Fruit fly (Drosophila melanogaster): ENCODE results near the gene Eip75B.

The Eip75B gene

dm6 chr3L:18046590-18047158, 17.8 kb downstream of the Eip75B start:
- TF ChIP-seq CG12768 (GFP tag; optimal IDR thresholded peaks at IDR 0.05) (peak; percentile 11), CG14711 (tag; optimal IDR thresholded peaks at IDR 0.05) (no peak), cic (GFP tag; optimal IDR thresholded peaks at IDR 0.05) (no peak), Mnt (GFP tag; optimal IDR thresholded peaks at IDR 0.05) (no peak), CG1620 (GFP tag; optimal IDR thresholded peaks at IDR 0.05) (no peak), Clk (GFP tag; optimal IDR thresholded peaks at IDR 0.05) (no peak), CG7101 (tag; optimal IDR thresholded peaks at IDR 0.05) (no peak)

dm6 chr3L:18044333-18045043, 20.0 kb downstream of the Eip75B start:
- TF ChIP-seq Clk (GFP tag; optimal IDR thresholded peaks at IDR 0.05) (no peak), Mnt (GFP tag; optimal IDR thresholded peaks at IDR 0.05) (peak; percentile 34), Hr96 (GFP tag; optimal IDR thresholded peaks at IDR 0.05) (no peak), ovo (GFP tag; optimal IDR thresholded peaks at IDR 0.05) (peak; percentile 98), CG12768 (GFP tag; optimal IDR thresholded peaks at IDR 0.05) (peak; percentile 59), CG11617 (GFP tag; optimal IDR thresholded peaks at IDR 0.05) (peak; percentile 16), CG5204 (GFP tag; optimal IDR thresholded peaks at IDR 0.05) (peak; percentile 0), tj (GFP tag; optimal IDR thresholded peaks at IDR 0.05) (peak; percentile 8), CG7045 (GFP tag; optimal IDR thresholded peaks at IDR 0.05) (peak; percentile 12), CG14711 (tag; optimal IDR thresholded peaks at IDR 0.05) (no peak), cic (GFP tag; optimal IDR thresholded peaks at IDR 0.05) (peak; percentile 82), CG1620 (GFP tag; optimal IDR thresholded peaks at IDR 0.05) (no peak), CG33017 (tag; optimal IDR thresholded peaks at IDR 0.05) (peak; percentile 38), kay (GFP tag; ENCODE audit: borderline replicate concordance) (peak; percentile 98)

DNA sequence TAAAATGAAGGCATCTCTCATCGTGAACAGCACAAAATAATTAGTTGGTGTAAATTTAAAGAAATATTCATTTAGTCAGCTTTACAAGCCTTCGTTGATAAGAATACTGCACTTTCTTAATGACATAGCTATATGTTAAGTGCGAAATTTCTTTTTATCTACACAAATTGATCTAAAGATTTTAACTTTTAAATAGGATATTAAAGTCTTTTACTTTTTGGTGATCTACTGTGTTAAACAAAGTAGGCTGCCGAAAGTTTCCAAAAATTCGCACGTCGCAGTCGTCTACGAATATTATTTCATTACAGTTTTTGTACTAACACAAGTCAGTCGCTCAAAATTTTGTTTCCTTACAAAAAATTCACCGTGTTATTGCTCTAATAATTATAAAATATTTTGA, 22.1 kb downstream of the Eip75B start, which contains the start of gene CG42393:
Gene CG42393, plus strand, starts transcription at position 301 of the 400 bp plus-strand sequence.
- no peak for TF ChIP-seq pad (GFP tag; optimal IDR thresholded peaks at IDR 0.05)
- TF ChIP-seq ovo (GFP tag; optimal IDR thresholded peaks at IDR 0.05), result no peak
- TF ChIP-seq Clk (GFP tag; optimal IDR thresholded peaks at IDR 0.05), result no peak
- TF ChIP-seq CG11617 (GFP tag; optimal IDR thresholded peaks at IDR 0.05), result no peak
- TF ChIP-seq Crg-1 (GFP tag; optimal IDR thresholded peaks at IDR 0.05), result no peak
- TF ChIP-seq CG7101 (tag; optimal IDR thresholded peaks at IDR 0.05), result no peak

DNA sequence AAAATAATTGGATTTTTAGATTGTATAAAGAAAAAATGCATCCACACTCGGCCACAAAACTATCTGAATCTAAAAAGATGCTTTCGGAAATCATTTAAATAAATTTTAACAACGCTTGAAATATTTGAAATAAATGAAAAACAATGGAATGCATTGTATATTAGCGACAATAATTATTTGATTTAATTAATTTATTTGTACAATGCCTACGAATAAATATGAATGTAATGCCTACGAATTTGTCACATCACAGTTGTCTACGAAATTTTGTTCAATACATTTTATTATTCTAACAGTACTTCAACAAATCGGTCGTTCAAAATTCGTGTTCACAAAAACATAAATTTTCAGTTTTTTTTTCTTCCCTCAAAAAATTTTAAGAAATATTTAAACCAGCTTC, 24.5 kb downstream of the Eip75B start, which contains the start of gene CG32192:
Gene CG32192, plus strand, starts transcription at position 301 of the 400 bp plus-strand sequence.
- no peak for TF ChIP-seq CG7101 (tag; optimal IDR thresholded peaks at IDR 0.05)
- TF ChIP-seq cnc (optimal IDR thresholded peaks at IDR 0.05), result no peak
- TF ChIP-seq Clk (GFP tag; optimal IDR thresholded peaks at IDR 0.05), result no peak
- no peak for TF ChIP-seq pad (GFP tag; optimal IDR thresholded peaks at IDR 0.05)

dm6 chr3L:18038122-18038762, 26.3 kb downstream of the Eip75B start:
- TF ChIP-seq CG33017 (tag; optimal IDR thresholded peaks at IDR 0.05) (no peak), kay (GFP tag; ENCODE audit: borderline replicate concordance) (peak; percentile 88)

DNA sequence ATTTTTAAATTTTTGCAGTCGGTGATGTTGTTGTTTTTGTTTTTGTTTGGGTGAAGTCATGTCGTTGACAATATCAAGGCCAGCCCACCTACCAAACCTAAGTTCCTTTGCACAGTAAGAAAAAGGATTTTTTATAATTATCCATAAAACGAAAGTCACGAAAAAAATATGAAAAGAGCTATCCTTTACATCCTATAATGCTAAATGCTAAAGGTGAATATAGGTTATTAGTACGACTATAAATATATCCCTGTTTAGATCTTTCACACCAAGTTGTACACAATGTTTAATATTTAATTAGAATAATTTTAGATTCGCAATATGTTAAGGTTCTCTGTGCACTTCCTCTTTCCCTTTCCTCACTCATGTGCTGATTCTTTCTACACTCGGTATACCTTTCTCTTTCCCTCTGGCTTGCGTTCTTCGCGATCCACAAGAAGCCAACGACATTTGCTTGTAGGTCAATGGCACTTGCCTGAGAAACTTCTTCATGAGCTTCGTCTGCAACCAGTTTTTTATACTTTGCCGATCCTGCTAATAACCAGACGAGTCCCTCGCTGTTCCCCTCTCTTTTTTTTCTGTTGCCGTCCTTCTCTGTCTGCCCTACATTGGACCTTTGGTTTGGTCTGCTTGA, 26.9 kb downstream of the Eip75B start:
- TF ChIP-seq kay (GFP tag; ENCODE audit: borderline replicate concordance) (peak; percentile 39), CG7045 (GFP tag; optimal IDR thresholded peaks at IDR 0.05) (no peak)

DNA sequence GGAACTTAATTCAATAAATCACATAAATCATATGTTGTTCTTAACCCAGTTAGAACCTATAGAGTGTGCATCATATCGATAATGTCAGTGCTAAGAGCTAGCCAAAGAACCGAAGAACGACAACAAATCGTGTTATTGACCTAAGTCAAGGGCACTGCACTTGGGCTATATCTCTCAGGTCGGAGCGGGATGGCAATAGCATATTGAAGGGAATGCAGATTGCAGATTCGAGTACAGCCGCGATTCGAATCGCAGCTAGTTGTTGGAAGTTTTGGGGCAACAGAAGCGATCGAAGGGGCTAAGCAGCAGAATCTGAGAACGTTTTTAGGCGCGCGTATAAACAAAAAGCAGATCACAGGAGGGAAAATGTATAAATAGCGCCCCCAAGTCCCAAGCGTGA, 27.5 kb downstream of the Eip75B start:
- TF ChIP-seq CG7045 (GFP tag; optimal IDR thresholded peaks at IDR 0.05) (no peak), pad (GFP tag; optimal IDR thresholded peaks at IDR 0.05) (no peak), Crg-1 (GFP tag; optimal IDR thresholded peaks at IDR 0.05) (no peak), CG1620 (GFP tag; optimal IDR thresholded peaks at IDR 0.05) (no peak), Clk (GFP tag; optimal IDR thresholded peaks at IDR 0.05) (no peak), CG11617 (GFP tag; optimal IDR thresholded peaks at IDR 0.05) (no peak), CG14711 (tag; optimal IDR thresholded peaks at IDR 0.05) (no peak), ovo (GFP tag; optimal IDR thresholded peaks at IDR 0.05) (no peak), CG33017 (tag; optimal IDR thresholded peaks at IDR 0.05) (no peak), bab1 (GFP tag; optimal IDR thresholded peaks at IDR 0.05) (no peak), tj (GFP tag; optimal IDR thresholded peaks at IDR 0.05) (no peak), toe (GFP tag; optimal IDR thresholded peaks at IDR 0.05) (no peak), Mnt (GFP tag; optimal IDR thresholded peaks at IDR 0.05) (no peak), Hr96 (GFP tag; optimal IDR thresholded peaks at IDR 0.05) (no peak), CG12768 (GFP tag; optimal IDR thresholded peaks at IDR 0.05) (no peak)

Measured in whole organism, adult.